Worm (Caenorhabditis elegans): ENCODE measurements around the gene fbxb-5.

fbxb-5 gene

ce11 chrII:1694530-1694929 lies 27.8 kb downstream of the fbxb-5 start, which contains the start of gene fbxc-26:
Gene fbxc-26, minus strand, starts transcription at chrII:1694630.
- TF ChIP-seq ztf-29 (GFP tag; IDR thresholded peaks at IDR 0.05), result no peak
- TF ChIP-seq tab-1 (GFP tag; IDR thresholded peaks at IDR 0.05), result no peak
- no peak for TF ChIP-seq klf-2 (GFP tag; conservative IDR thresholded peaks at IDR 0.05)
- no peak for TF ChIP-seq T22C8.4 (GFP tag; IDR thresholded peaks at IDR 0.05)
- no peak for TF ChIP-seq ztf-23 (GFP tag; IDR thresholded peaks at IDR 0.05)
- no peak for TF ChIP-seq flt-1 (GFP tag; IDR thresholded peaks at IDR 0.05)
- no peak for TF ChIP-seq ref-1 (GFP tag; conservative IDR thresholded peaks at IDR 0.05)
- no peak for TF ChIP-seq cog-1 (tag; optimal IDR thresholded peaks at IDR 0.05)
- TF ChIP-seq med-1 (GFP tag; optimal IDR thresholded peaks at IDR 0.05; ENCODE audit: insufficient read depth), result no peak

- no peak for TF ChIP-seq T22C8.4 (GFP tag; IDR thresholded peaks at IDR 0.05)
These were observed 29.5 kb downstream of the fbxb-5 start, which contains the start of gene fbxc-21 for ce11 chrII:1692827-1693226. Gene fbxc-21, minus strand, starts transcription at chrII:1692927.

- no peak for TF ChIP-seq ztf-23 (GFP tag; IDR thresholded peaks at IDR 0.05)
- TF ChIP-seq flt-1 (GFP tag; IDR thresholded peaks at IDR 0.05), result no peak
- TF ChIP-seq klf-2 (GFP tag; conservative IDR thresholded peaks at IDR 0.05), result no peak
- no peak for TF ChIP-seq cog-1 (tag; optimal IDR thresholded peaks at IDR 0.05)
- no peak for TF ChIP-seq tab-1 (GFP tag; IDR thresholded peaks at IDR 0.05)
- TF ChIP-seq med-1 (GFP tag; optimal IDR thresholded peaks at IDR 0.05; ENCODE audit: insufficient read depth), result no peak
These were observed 31.3 kb downstream of the fbxb-5 start, which contains the start of gene fbxc-22 for ce11 chrII:1691011-1691410. Gene fbxc-22, minus strand, starts transcription at chrII:1691111.

DNA sequence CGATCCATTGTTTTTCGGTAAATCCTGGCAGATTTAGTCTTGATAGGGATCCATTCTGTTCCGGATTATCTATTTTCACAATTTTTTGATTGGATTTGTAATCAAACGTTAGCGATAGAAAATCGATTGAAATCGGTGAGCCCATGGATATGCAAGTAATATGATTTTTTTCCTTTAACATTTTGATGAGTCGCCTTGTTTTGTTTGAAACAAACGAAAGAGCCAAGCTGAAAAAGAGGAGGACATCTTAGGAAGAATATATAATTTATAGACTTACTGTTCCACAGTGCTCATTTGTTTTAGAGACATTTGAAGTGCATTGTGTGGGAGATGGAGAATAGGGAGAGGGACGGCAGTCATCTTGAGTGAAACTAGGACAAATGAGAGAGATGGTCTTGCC lies 33.5 kb downstream of the fbxb-5 start, which contains the start of the genes fbxb-18 and fbxb-19:
fbxb-18 (minus strand) TSS at position 101 of the 400 bp plus-strand sequence.
fbxb-19 (minus strand) TSS at position 369 of the 400 bp plus-strand sequence.
- TF ChIP-seq med-1 (GFP tag; optimal IDR thresholded peaks at IDR 0.05; ENCODE audit: insufficient read depth), result no peak
- no peak for TF ChIP-seq cog-1 (tag; optimal IDR thresholded peaks at IDR 0.05)
- no peak for TF ChIP-seq ztf-29 (GFP tag; IDR thresholded peaks at IDR 0.05)
- no peak for TF ChIP-seq T22C8.4 (GFP tag; IDR thresholded peaks at IDR 0.05)
- no peak for TF ChIP-seq klf-2 (GFP tag; conservative IDR thresholded peaks at IDR 0.05)
- no peak for TF ChIP-seq tab-1 (GFP tag; IDR thresholded peaks at IDR 0.05)
- TF ChIP-seq flt-1 (GFP tag; IDR thresholded peaks at IDR 0.05), result no peak
- no peak for TF ChIP-seq ztf-23 (GFP tag; IDR thresholded peaks at IDR 0.05)
- TF ChIP-seq ref-1 (GFP tag; conservative IDR thresholded peaks at IDR 0.05), result no peak

DNA sequence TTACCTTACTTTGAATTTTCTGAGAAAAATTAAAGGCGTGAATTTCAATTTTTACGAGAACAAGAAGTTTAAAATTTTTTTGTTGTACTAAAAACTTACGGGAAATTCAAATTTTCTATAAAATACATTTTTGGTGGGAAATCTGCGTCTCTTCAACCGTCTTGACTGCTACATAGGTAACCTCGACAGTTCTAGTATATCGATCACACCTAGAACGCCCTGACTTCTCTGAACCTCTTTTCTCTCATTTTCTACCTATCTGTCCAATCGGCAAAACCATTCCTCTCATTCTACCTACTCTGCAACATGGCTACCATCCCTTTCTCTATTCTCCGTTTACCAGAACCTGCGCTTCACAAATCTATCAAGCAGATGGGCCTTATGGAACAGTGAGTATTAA lies 38.6 kb downstream of the fbxb-5 start, which contains the start of gene fbxb-25:
fbxb-25 (plus strand) TSS at position 301 of the 400 bp plus-strand sequence.
- TF ChIP-seq ztf-29 (GFP tag; IDR thresholded peaks at IDR 0.05) (no peak), flt-1 (GFP tag; IDR thresholded peaks at IDR 0.05) (no peak), cog-1 (tag; optimal IDR thresholded peaks at IDR 0.05) (no peak), tab-1 (GFP tag; IDR thresholded peaks at IDR 0.05) (no peak)

ce11 chrII:1682218-1682617 lies 40.1 kb downstream of the fbxb-5 start, which contains the start of gene fbxb-26:
Gene fbxb-26, plus strand, starts transcription at chrII:1682518.
- TF ChIP-seq med-1 (GFP tag; optimal IDR thresholded peaks at IDR 0.05; ENCODE audit: insufficient read depth) (no peak), T22C8.4 (GFP tag; IDR thresholded peaks at IDR 0.05) (no peak), ztf-23 (GFP tag; IDR thresholded peaks at IDR 0.05) (no peak), tab-1 (GFP tag; IDR thresholded peaks at IDR 0.05) (no peak)

- TF ChIP-seq ref-1 (GFP tag; conservative IDR thresholded peaks at IDR 0.05) (no peak), cog-1 (tag; optimal IDR thresholded peaks at IDR 0.05) (no peak), flt-1 (GFP tag; IDR thresholded peaks at IDR 0.05) (no peak), T22C8.4 (GFP tag; IDR thresholded peaks at IDR 0.05) (no peak), ztf-29 (GFP tag; IDR thresholded peaks at IDR 0.05) (no peak), tab-1 (GFP tag; IDR thresholded peaks at IDR 0.05) (no peak), ztf-23 (GFP tag; IDR thresholded peaks at IDR 0.05) (no peak), med-1 (GFP tag; optimal IDR thresholded peaks at IDR 0.05; ENCODE audit: insufficient read depth) (no peak), klf-2 (GFP tag; conservative IDR thresholded peaks at IDR 0.05) (no peak)
These were observed 43.2 kb downstream of the fbxb-5 start, which contains the start of gene irld-36 for ce11 chrII:1679081-1679480. Gene irld-36, plus strand, starts transcription at chrII:1679381.

ce11 chrII:1676088-1676487 lies 46.2 kb downstream of the fbxb-5 start, which contains the start of gene fbxb-17:
Gene fbxb-17, plus strand, starts transcription at chrII:1676388.
- TF ChIP-seq T22C8.4 (GFP tag; IDR thresholded peaks at IDR 0.05) (no peak), med-1 (GFP tag; optimal IDR thresholded peaks at IDR 0.05; ENCODE audit: insufficient read depth) (no peak), tab-1 (GFP tag; IDR thresholded peaks at IDR 0.05) (no peak), cog-1 (tag; optimal IDR thresholded peaks at IDR 0.05) (no peak), ref-1 (GFP tag; conservative IDR thresholded peaks at IDR 0.05) (no peak), ztf-23 (GFP tag; IDR thresholded peaks at IDR 0.05) (no peak), klf-2 (GFP tag; conservative IDR thresholded peaks at IDR 0.05) (no peak), ztf-29 (GFP tag; IDR thresholded peaks at IDR 0.05) (no peak), flt-1 (GFP tag; IDR thresholded peaks at IDR 0.05) (no peak)

DNA sequence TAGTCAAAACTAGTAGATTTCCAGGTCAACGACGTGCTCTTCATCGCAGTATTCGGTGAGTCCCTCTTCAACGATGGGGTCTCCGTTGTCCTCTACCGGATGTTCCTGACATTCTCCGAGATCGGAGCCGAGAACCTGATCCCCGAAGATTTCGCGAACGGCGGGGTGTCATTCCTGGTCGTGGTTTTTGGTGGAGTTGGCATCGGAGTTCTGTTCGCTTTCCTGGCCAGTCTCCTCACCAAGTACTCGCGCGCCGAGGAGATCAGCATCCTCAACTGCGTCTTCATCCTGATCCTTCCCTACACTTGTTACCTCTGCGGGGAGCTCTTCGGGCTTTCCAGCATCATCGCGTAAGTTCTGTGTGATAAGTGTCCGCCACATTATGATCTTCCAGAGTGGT lies 49.6 kb downstream of the fbxb-5 start:
- TF ChIP-seq flt-1 (GFP tag; IDR thresholded peaks at IDR 0.05) (no peak), ref-1 (GFP tag; conservative IDR thresholded peaks at IDR 0.05) (no peak), cog-1 (tag; optimal IDR thresholded peaks at IDR 0.05) (no peak), ztf-29 (GFP tag; IDR thresholded peaks at IDR 0.05) (no peak), klf-2 (GFP tag; conservative IDR thresholded peaks at IDR 0.05) (no peak), T22C8.4 (GFP tag; IDR thresholded peaks at IDR 0.05) (no peak), ztf-23 (GFP tag; IDR thresholded peaks at IDR 0.05) (no peak), med-1 (GFP tag; optimal IDR thresholded peaks at IDR 0.05; ENCODE audit: insufficient read depth) (no peak), tab-1 (GFP tag; IDR thresholded peaks at IDR 0.05) (no peak)

- TF ChIP-seq ref-1 (GFP tag; conservative IDR thresholded peaks at IDR 0.05) (no peak), T22C8.4 (GFP tag; IDR thresholded peaks at IDR 0.05) (no peak), cog-1 (tag; optimal IDR thresholded peaks at IDR 0.05) (no peak), klf-2 (GFP tag; conservative IDR thresholded peaks at IDR 0.05) (no peak), med-1 (GFP tag; optimal IDR thresholded peaks at IDR 0.05; ENCODE audit: insufficient read depth) (no peak), flt-1 (GFP tag; IDR thresholded peaks at IDR 0.05) (no peak)
These were observed 51.3 kb downstream of the fbxb-5 start for ce11 chrII:1670985-1671384.
